Worm (Caenorhabditis elegans) whole organism, young adult: ENCODE results near the gene C09B9.2.

ENCODE experiments used
- B0035.1 ChIP-seq: sonication (generic microtip); optimal IDR thresholded peaks from 2 replicates; lab custom pipeline; 2016; ENCODE audit warnings: missing genetic modification characterization, mild to moderate bottlenecking, missing compliant biosample characterization, missing genotype, missing genetic modification reagents
- B0336.3 ChIP-seq: fragments of 200-800 bp; sonication (Bioruptor generic); IDR thresholded peaks from 2 replicates; pipeline ENCODE4 v1.3.6; 2022; ENCODE audit warnings: missing genetic modification characterization, missing compliant biosample characterization
- F23B12.7 ChIP-seq: sonication (generic microtip); optimal IDR thresholded peaks from 2 replicates; lab custom pipeline; 2017; ENCODE audit warnings: missing genetic modification characterization, mild to moderate bottlenecking, missing compliant biosample characterization, antibody characterized with exemption, moderate library complexity; ENCODE audit not compliant: insufficient read depth
- F33H1.4 ChIP-seq: fragments of 200-800 bp; sonication (Bioruptor generic); IDR thresholded peaks from 2 replicates; pipeline ENCODE4 v1.3.6; 2022; ENCODE audit warnings: missing genetic modification reagents, missing genetic modification characterization, missing compliant biosample characterization
- F37B4.10 ChIP-seq: fragments of 200-800 bp; sonication (Bioruptor generic); IDR thresholded peaks from 2 replicates; pipeline ENCODE4 v1.3.6; 2022; ENCODE audit warnings: missing genetic modification characterization, missing compliant biosample characterization
- F49E8.2 ChIP-seq: sonication (generic microtip); optimal IDR thresholded peaks from 3 replicates; lab custom pipeline; 2017; ENCODE audit warnings: missing genetic modification characterization, mild to moderate bottlenecking, missing compliant biosample characterization, antibody characterized with exemption, moderate library complexity; ENCODE audit not compliant: insufficient read depth
- F57A8.1 ChIP-seq: fragments of 200-800 bp; sonication (Bioruptor generic); optimal IDR thresholded peaks from 2 replicates; lab custom pipeline; 2018; ENCODE audit warnings: mild to moderate bottlenecking, missing genetic modification characterization, moderate library complexity, missing compliant biosample characterization
- K11D2.4 ChIP-seq: fragments of 200-800 bp; sonication (Bioruptor generic); IDR thresholded peaks from 2 replicates; pipeline ENCODE4 v1.3.6; 2022; ENCODE audit warnings: missing genetic modification reagents, missing genetic modification characterization, missing compliant biosample characterization
- Y53G8AR.9 ChIP-seq: fragments of 200-800 bp; sonication (Bioruptor generic); conservative IDR thresholded peaks from 2 replicates; pipeline ENCODE4 v1.3.6; 2022; ENCODE audit warnings: missing genetic modification reagents, missing genetic modification characterization, missing compliant biosample characterization
- Y56A3A.18 ChIP-seq: fragments of 200-800 bp; sonication (Bioruptor generic); IDR thresholded peaks from 2 replicates; pipeline ENCODE4 v1.3.6; 2022; ENCODE audit warnings: missing genetic modification reagents, missing genetic modification characterization, missing compliant biosample characterization
- Y95B8A.8 ChIP-seq: fragments of 200-800 bp; sonication (Bioruptor generic); IDR thresholded peaks from 2 replicates; pipeline ENCODE4 v1.3.6; 2022; ENCODE audit warnings: missing genetic modification reagents, missing genetic modification characterization, missing compliant biosample characterization
- ZK185.1 ChIP-seq: sonication (generic microtip); optimal IDR thresholded peaks from 2 replicates; lab custom pipeline; 2016; ENCODE audit warnings: mild to moderate bottlenecking, missing genetic modification characterization, missing compliant biosample characterization; ENCODE audit not compliant: poor library complexity, severe bottlenecking
- ama-1 ChIP-seq, 3 experiments: fragments of 150-350 bp in 1 of 3; sonication (generic microtip) in 2 of 3; optimal IDR thresholded peaks; 2 replicates each; lab custom pipeline; 2014 to 2018; ENCODE audit warnings: missing biosample characterization in 2 of 3, missing genetic modification characterization in 2 of 3, missing genetic modification reagents in 2 of 3
- aptf-2 ChIP-seq: fragments of 200-800 bp; sonication (Bioruptor generic); conservative IDR thresholded peaks from 2 replicates; pipeline ENCODE4 v1.3.6; 2022; ENCODE audit warnings: missing genetic modification reagents, missing genetic modification characterization, missing compliant biosample characterization
- attf-5 ChIP-seq: fragments of 200-800 bp; sonication (Bioruptor generic); optimal IDR thresholded peaks from 2 replicates; lab custom pipeline; 2018; ENCODE audit warnings: mild to moderate bottlenecking, missing genetic modification characterization, missing compliant biosample characterization
- ccch-3 ChIP-seq: fragments of 200-800 bp; sonication (Bioruptor generic); optimal IDR thresholded peaks from 2 replicates; lab custom pipeline; 2018; ENCODE audit warnings: mild to moderate bottlenecking, missing genetic modification characterization, missing compliant biosample characterization
- cebp-1 ChIP-seq, 2 experiments: fragments of 200-800 bp in 1 of 2; sonication (Bioruptor generic) in 1 of 2; sonication (generic microtip) in 1 of 2; IDR thresholded peaks in 1 of 2; optimal IDR thresholded peaks in 1 of 2; 2 replicates each; pipeline versions ENCODE4 v1.3.6 to Lab custom; 2017 to 2022; ENCODE audit warnings: missing compliant biosample characterization in 2 of 2, missing genetic modification characterization in 2 of 2, mild to moderate bottlenecking in 1 of 2, missing genetic modification reagents in 1 of 2, moderate library complexity in 1 of 2
- ceh-100 ChIP-seq: fragments of 200-800 bp; sonication (Bioruptor generic); IDR thresholded peaks from 2 replicates; pipeline ENCODE4 v1.3.6; 2022; ENCODE audit warnings: missing genetic modification reagents, missing genetic modification characterization, missing compliant biosample characterization
- dox-1 ChIP-seq: fragments of 200-800 bp; sonication (Bioruptor generic); IDR thresholded peaks from 2 replicates; pipeline ENCODE4 v1.3.6; 2022; ENCODE audit warnings: missing genetic modification reagents, missing genetic modification characterization, missing compliant biosample characterization
- dpff-1 ChIP-seq: sonication (generic microtip); optimal IDR thresholded peaks from 2 replicates; lab custom pipeline; 2017; ENCODE audit warnings: mild to moderate bottlenecking, missing genetic modification characterization, missing compliant biosample characterization
- dpl-1 ChIP-seq: fragments of 150-350 bp; optimal IDR thresholded peaks from 2 replicates; lab custom pipeline; 2014; ENCODE audit warnings: missing biosample characterization, missing genetic modification reagents, missing genetic modification characterization
- efl-1 ChIP-seq: fragments of 150-350 bp; optimal IDR thresholded peaks from 2 replicates; lab custom pipeline; 2014; ENCODE audit warnings: missing biosample characterization, missing genetic modification reagents, missing genetic modification characterization
- egl-18 ChIP-seq: fragments of 200-800 bp; sonication (Bioruptor generic); IDR thresholded peaks from 2 replicates; pipeline ENCODE4 v1.3.6; 2022; ENCODE audit warnings: missing genetic modification reagents, missing genetic modification characterization, missing compliant biosample characterization
- egrh-3 ChIP-seq: fragments of 200-800 bp; sonication (Bioruptor generic); IDR thresholded peaks from 2 replicates; pipeline ENCODE4 v1.3.6; 2022; ENCODE audit warnings: missing genetic modification reagents, missing genetic modification characterization, missing compliant biosample characterization
- fkh-3 ChIP-seq: sonication (generic microtip); optimal IDR thresholded peaks from 2 replicates; lab custom pipeline; 2016; ENCODE audit warnings: mild to moderate bottlenecking, missing genetic modification characterization, missing compliant biosample characterization
- hrde-1 ChIP-seq: sonication (generic microtip); optimal IDR thresholded peaks from 2 replicates; lab custom pipeline; 2016; ENCODE audit warnings: missing genetic modification characterization, mild to moderate bottlenecking, missing compliant biosample characterization, moderate library complexity, missing genotype, missing genetic modification reagents, borderline replicate concordance
- let-607 ChIP-seq, 2 experiments: fragments of 200-800 bp in 1 of 2; sonication (Bioruptor generic) in 1 of 2; sonication (generic microtip) in 1 of 2; optimal IDR thresholded peaks; 2 replicates each; lab custom pipeline; 2016 to 2018; ENCODE audit warnings: mild to moderate bottlenecking in 2 of 2, missing compliant biosample characterization in 2 of 2, missing genetic modification characterization in 2 of 2, moderate library complexity in 2 of 2, missing genotype in 1 of 2
- lin-54 ChIP-seq: fragments of 200-800 bp; sonication (Bioruptor generic); optimal IDR thresholded peaks from 2 replicates; lab custom pipeline; 2018; ENCODE audit warnings: mild to moderate bottlenecking, missing genetic modification characterization, missing compliant biosample characterization
- lir-1 ChIP-seq: fragments of 200-800 bp; sonication (Bioruptor generic); conservative IDR thresholded peaks from 2 replicates; pipeline ENCODE4 v1.3.6; 2022; ENCODE audit warnings: missing genetic modification reagents, missing genetic modification characterization, missing compliant biosample characterization
- madf-6 ChIP-seq: fragments of 200-800 bp; sonication (Bioruptor generic); IDR thresholded peaks from 2 replicates; pipeline ENCODE4 v1.3.6; 2022; ENCODE audit warnings: missing genetic modification reagents, missing genetic modification characterization, missing compliant biosample characterization
- nfya-1 ChIP-seq: sonication (generic microtip); optimal IDR thresholded peaks from 2 replicates; lab custom pipeline; 2017; ENCODE audit warnings: antibody characterized with exemption, missing compliant biosample characterization, missing genetic modification characterization, borderline replicate concordance; ENCODE audit not compliant: insufficient read depth
- nfya-2 ChIP-seq: fragments of 200-800 bp; sonication (Bioruptor generic); IDR thresholded peaks from 2 replicates; pipeline ENCODE4 v1.3.6; 2022; ENCODE audit warnings: missing genetic modification reagents, missing genetic modification characterization, missing compliant biosample characterization
- nfyb-1 ChIP-seq: fragments of 200-800 bp; sonication (Bioruptor generic); IDR thresholded peaks from 2 replicates; pipeline ENCODE4 v1.3.6; 2022; ENCODE audit warnings: missing genetic modification reagents, missing genetic modification characterization, missing compliant biosample characterization
- nhr-80 ChIP-seq: sonication (generic microtip); optimal IDR thresholded peaks from 2 replicates; lab custom pipeline; 2016; ENCODE audit warnings: missing genetic modification characterization, missing compliant biosample characterization
- rcor-1 ChIP-seq: fragments of 200-800 bp; sonication (Bioruptor generic); IDR thresholded peaks from 2 replicates; pipeline ENCODE4 v1.3.6; 2022; ENCODE audit warnings: missing genetic modification reagents, missing genetic modification characterization, missing compliant biosample characterization
- rpc-1 ChIP-seq, 2 experiments: fragments of 150-350 bp in 1 of 2; sonication (generic microtip) in 1 of 2; optimal IDR thresholded peaks; 2 replicates each; lab custom pipeline; 2014 to 2018; ENCODE audit warnings: missing biosample characterization in 1 of 2, missing genetic modification characterization in 1 of 2, missing genetic modification reagents in 1 of 2, missing genotype in 1 of 2
- sdz-38 ChIP-seq: sonication (generic microtip); optimal IDR thresholded peaks from 2 replicates; lab custom pipeline; 2016; ENCODE audit warnings: missing genotype, missing genetic modification characterization, missing compliant biosample characterization
- snpc-1.3 ChIP-seq: sonication (generic microtip); optimal IDR thresholded peaks from 2 replicates; lab custom pipeline; 2017; ENCODE audit warnings: missing genetic modification characterization, mild to moderate bottlenecking, missing compliant biosample characterization, antibody characterized with exemption, moderate library complexity, missing genotype, missing genetic modification reagents; ENCODE audit not compliant: insufficient read depth
- sptf-2 ChIP-seq: fragments of 200-800 bp; sonication (Bioruptor generic); optimal IDR thresholded peaks from 2 replicates; lab custom pipeline; 2018; ENCODE audit warnings: mild to moderate bottlenecking, missing genetic modification characterization, missing compliant biosample characterization
- tbp1 ChIP-seq: fragments of 200-800 bp; sonication (Bioruptor generic); optimal IDR thresholded peaks from 2 replicates; lab custom pipeline; 2018; ENCODE audit warnings: mild to moderate bottlenecking, missing genetic modification characterization, missing compliant biosample characterization
- unc-130 ChIP-seq: sonication (generic microtip); optimal IDR thresholded peaks from 2 replicates; lab custom pipeline; 2016; ENCODE audit warnings: missing genetic modification reagents, missing genetic modification characterization, missing compliant biosample characterization
- unc-62 ChIP-seq: fragments of 150-350 bp; optimal IDR thresholded peaks from 2 replicates; lab custom pipeline; 2014; ENCODE audit warnings: missing biosample characterization, missing genetic modification reagents, missing genetic modification characterization
- ztf-22 ChIP-seq: fragments of 200-800 bp; sonication (Bioruptor generic); optimal IDR thresholded peaks from 2 replicates; lab custom pipeline; 2018; ENCODE audit warnings: mild to moderate bottlenecking, missing genetic modification characterization, moderate library complexity, missing compliant biosample characterization
- ztf-26 ChIP-seq: sonication (generic microtip); optimal IDR thresholded peaks from 2 replicates; lab custom pipeline; 2017; ENCODE audit warnings: missing genetic modification characterization, missing compliant biosample characterization

Gene C09B9.2

ce11 chrIV:5054297-5054696, 25.2 kb downstream of the C09B9.2 start:
- TF ChIP-seq ama-1 (optimal IDR thresholded peaks at IDR 0.05; lab: Kevin White, UChicago) (no peak), ama-1 (GFP tag; optimal IDR thresholded peaks at IDR 0.05; lab: Kevin White, UChicago) (no peak), K11D2.4 (no peak), sdz-38 (tag; lab: Kevin White, UChicago) (no peak), Y95B8A.8 (GFP tag; lab: Robert Waterston, UW) (no peak), F33H1.4 (GFP tag; lab: Robert Waterston, UW) (no peak), unc-62 (GFP tag; lab: Kevin White, UChicago) (no peak), nfya-2 (GFP tag; lab: Robert Waterston, UW) (no peak), egrh-3 (GFP tag; lab: Robert Waterston, UW) (no peak), ztf-22 (no peak), nfya-1 (tag; lab: Kevin White, UChicago) (no peak), tbp1 (no peak), attf-5 (GFP tag; lab: Kevin White, UChicago) (no peak), rcor-1 (no peak), let-607 (tag; optimal IDR thresholded peaks at IDR 0.05; lab: Kevin White, UChicago) (no peak), hrde-1 (no peak), Y53G8AR.9 (GFP tag; lab: Robert Waterston, UW) (no peak), Y56A3A.18 (GFP tag; lab: Robert Waterston, UW) (no peak)

DNA sequence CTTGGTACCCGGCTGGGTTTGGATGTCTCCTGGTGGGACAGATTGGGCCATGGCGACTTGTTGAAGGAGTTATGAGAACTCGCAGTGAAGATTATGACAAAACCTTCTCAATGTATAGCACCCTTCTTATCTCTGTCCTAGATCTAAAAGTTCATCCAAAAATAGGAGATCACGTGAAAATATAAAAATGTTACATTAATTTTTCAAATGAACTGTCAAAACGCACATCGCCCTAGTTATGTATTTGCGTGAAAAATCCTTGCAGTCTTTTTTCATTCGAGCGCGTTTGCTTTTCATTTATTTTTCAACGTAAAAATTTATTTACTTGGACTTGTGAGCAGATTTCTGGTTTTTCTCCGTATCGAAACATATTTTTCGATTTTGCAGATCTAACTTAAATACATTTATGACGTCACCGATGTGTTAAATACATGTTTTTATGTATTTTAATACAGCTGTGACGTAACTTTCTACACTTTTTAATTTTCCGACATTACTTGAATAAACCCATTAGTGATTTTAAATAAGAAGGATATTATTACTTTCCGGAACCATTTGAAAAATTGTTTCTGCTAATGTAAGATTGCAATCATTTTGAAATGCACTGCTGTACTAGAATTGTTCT, 27.0 kb downstream of the C09B9.2 start, which contains the start of gene msp-55:
Gene msp-55 (minus strand): TSS at position 51 of the 625 bp plus-strand sequence.
- no peak for TF ChIP-seq B0336.3
- no peak for TF ChIP-seq madf-6 (GFP tag; lab: Robert Waterston, UW)
- no peak for TF ChIP-seq rpc-1 (optimal IDR thresholded peaks at IDR 0.05; lab: Kevin White, UChicago)
- TF ChIP-seq rpc-1 (tag; optimal IDR thresholded peaks at IDR 0.05; lab: Kevin White, UChicago) = no peak
- no peak for TF ChIP-seq aptf-2 (GFP tag; lab: Robert Waterston, UW)
- no peak for TF ChIP-seq F49E8.2
- no peak for TF ChIP-seq K11D2.4
- no peak for TF ChIP-seq unc-62 (GFP tag; lab: Kevin White, UChicago)
- no peak for TF ChIP-seq unc-130 (GFP tag; lab: Kevin White, UChicago)
- TF ChIP-seq ztf-26 (tag; lab: Kevin White, UChicago) = no peak
- TF ChIP-seq hrde-1 = no peak
- no peak for TF ChIP-seq ccch-3
- TF ChIP-seq attf-5 (GFP tag; lab: Kevin White, UChicago) = no peak
- TF ChIP-seq egl-18 = no peak
- no peak for TF ChIP-seq B0035.1
- TF ChIP-seq nhr-80 (tag; lab: Kevin White, UChicago) = no peak

DNA sequence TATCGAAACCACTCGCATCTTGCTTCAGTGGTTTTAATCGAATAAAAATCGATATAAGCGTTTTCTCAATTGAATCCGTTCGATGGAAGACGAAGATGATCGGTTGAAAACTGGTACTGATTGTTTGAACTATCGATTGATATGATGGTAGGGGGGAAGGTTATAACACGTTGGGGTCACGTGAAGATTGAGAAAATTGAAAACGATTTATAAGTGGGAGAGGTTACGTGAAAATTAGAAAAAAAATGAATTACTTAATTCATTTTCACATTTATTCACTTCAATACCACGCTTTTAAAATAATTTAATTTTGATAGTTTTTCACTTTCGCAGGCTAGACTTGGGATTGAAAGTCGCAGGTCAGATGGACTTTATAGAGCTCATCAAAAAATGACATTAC, 31.9 kb downstream of the C09B9.2 start, which contains the start of gene C09B9.7:
Gene C09B9.7 (minus strand): TSS at position 101 of the 400 bp plus-strand sequence.
- TF ChIP-seq dpl-1 (GFP tag; lab: Kevin White, UChicago) = no peak
- TF ChIP-seq efl-1 (GFP tag; lab: Kevin White, UChicago) = no peak
- no peak for TF ChIP-seq nfyb-1
- no peak for TF ChIP-seq snpc-1.3 (tag; lab: Kevin White, UChicago)
- TF ChIP-seq ztf-22 = no peak
- TF ChIP-seq sptf-2 (GFP tag; lab: Kevin White, UChicago) = no peak
- no peak for TF ChIP-seq F37B4.10
- TF ChIP-seq dpff-1 = no peak
- TF ChIP-seq lir-1 (GFP tag; lab: Robert Waterston, UW) = no peak
- TF ChIP-seq F23B12.7 (tag; lab: Kevin White, UChicago) = no peak
- TF ChIP-seq hrde-1 = no peak
- no peak for TF ChIP-seq cebp-1 (GFP tag; IDR thresholded peaks at IDR 0.05; lab: Robert Waterston, UW)
- no peak for TF ChIP-seq cebp-1 (tag; optimal IDR thresholded peaks at IDR 0.05; lab: Kevin White, UChicago)
- TF ChIP-seq lin-54 = no peak
- TF ChIP-seq ZK185.1 (tag; lab: Kevin White, UChicago) = no peak
- TF ChIP-seq F57A8.1 (GFP tag; lab: Kevin White, UChicago) = no peak
- TF ChIP-seq fkh-3 (tag; lab: Kevin White, UChicago) = no peak
- no peak for TF ChIP-seq ceh-100 (GFP tag; lab: Robert Waterston, UW)
- TF ChIP-seq dox-1 (GFP tag; lab: Robert Waterston, UW) = no peak
